Worm (Caenorhabditis elegans): Measurements from ENCODE around the gene mesp-1.

The mesp-1 gene

ce11 chrIV:8534189-8534588 lies 35.1 kb downstream of the mesp-1 start:
- TF ChIP-seq unc-62 (GFP tag; optimal IDR thresholded peaks at IDR 0.05) = no peak
- peak; percentile 25 for TF ChIP-seq fos-1 (tag; optimal IDR thresholded peaks at IDR 0.05)
- TF ChIP-seq nhr-25 (tag; optimal IDR thresholded peaks at IDR 0.05) = no peak
- TF ChIP-seq sma-9 (GFP tag; optimal IDR thresholded peaks at IDR 0.05) = no peak
- no peak for TF ChIP-seq sma-9 (tag; optimal IDR thresholded peaks at IDR 0.05)
- no peak for TF ChIP-seq lsy-2 (tag; optimal IDR thresholded peaks at IDR 0.05)
- TF ChIP-seq nhr-23 (tag; optimal IDR thresholded peaks at IDR 0.05) = no peak

- TF ChIP-seq elt-3 (tag; optimal IDR thresholded peaks at IDR 0.05) (no peak), nhr-12 (tag; optimal IDR thresholded peaks at IDR 0.05) (no peak), nhr-237 (tag; optimal IDR thresholded peaks at IDR 0.05) (no peak), lin-13 (GFP tag; optimal IDR thresholded peaks at IDR 0.05) (peak; percentile 40), C34F6.9 (tag; optimal IDR thresholded peaks at IDR 0.05) (peak; percentile 0), aly-2 (tag; optimal IDR thresholded peaks at IDR 0.05) (no peak), ceh-16 (tag; optimal IDR thresholded peaks at IDR 0.05) (no peak), skn-1 (tag; optimal IDR thresholded peaks at IDR 0.05) (no peak), dmd-4 (tag; optimal IDR thresholded peaks at IDR 0.05) (no peak), nhr-23 (tag; optimal IDR thresholded peaks at IDR 0.05) (no peak), nhr-6 (tag; optimal IDR thresholded peaks at IDR 0.05) (peak; percentile 34), nhr-129 (tag; optimal IDR thresholded peaks at IDR 0.05) (peak; percentile 80), lsy-2 (tag; optimal IDR thresholded peaks at IDR 0.05) (peak in 1 of 2 experiments; percentile 75), F13H6.1 (tag; optimal IDR thresholded peaks at IDR 0.05) (peak; percentile 68), R02D3.7 (tag; optimal IDR thresholded peaks at IDR 0.05) (no peak), crh-2 (tag; optimal IDR thresholded peaks at IDR 0.05) (peak; percentile 72), peb-1 (tag; optimal IDR thresholded peaks at IDR 0.05) (no peak), snpc-4 (tag; optimal IDR thresholded peaks at IDR 0.05) (peak; percentile 21), sma-9 (GFP tag; optimal IDR thresholded peaks at IDR 0.05) (peak; percentile 86), sma-9 (tag; optimal IDR thresholded peaks at IDR 0.05) (no peak), nhr-77 (tag; optimal IDR thresholded peaks at IDR 0.05) (no peak), elt-1 (tag; optimal IDR thresholded peaks at IDR 0.05) (no peak), mdl-1 (tag; optimal IDR thresholded peaks at IDR 0.05) (peak; percentile 36 to 69), ztf-4 (tag; optimal IDR thresholded peaks at IDR 0.05) (no peak), ZK546.5 (tag; optimal IDR thresholded peaks at IDR 0.05) (no peak), zag-1 (tag; optimal IDR thresholded peaks at IDR 0.05) (no peak), unc-55 (GFP tag; optimal IDR thresholded peaks at IDR 0.05) (no peak), lin-11 (tag; optimal IDR thresholded peaks at IDR 0.05) (no peak), nhr-10 (tag; optimal IDR thresholded peaks at IDR 0.05) (no peak), nhr-11 (tag; optimal IDR thresholded peaks at IDR 0.05) (no peak), sma-3 (GFP tag; optimal IDR thresholded peaks at IDR 0.05) (peak; percentile 76), ama-1 (optimal IDR thresholded peaks at IDR 0.05) (peak; percentile 80), ceh-82 (tag; optimal IDR thresholded peaks at IDR 0.05) (no peak), unc-39 (tag; optimal IDR thresholded peaks at IDR 0.05) (no peak), ztf-11 (tag; optimal IDR thresholded peaks at IDR 0.05) (no peak), gmeb-1 (tag; optimal IDR thresholded peaks at IDR 0.05) (no peak), mab-5 (tag; optimal IDR thresholded peaks at IDR 0.05) (no peak), Y55F3AM.14 (GFP tag; optimal IDR thresholded peaks at IDR 0.05) (peak; percentile 43), unc-62 (GFP tag; optimal IDR thresholded peaks at IDR 0.05) (no peak), egl-27 (tag; optimal IDR thresholded peaks at IDR 0.05) (no peak), alr-1 (tag; optimal IDR thresholded peaks at IDR 0.05) (no peak), nhr-25 (tag; optimal IDR thresholded peaks at IDR 0.05) (peak; percentile 67), mbf-1 (tag; optimal IDR thresholded peaks at IDR 0.05) (no peak), sem-4 (tag; optimal IDR thresholded peaks at IDR 0.05) (no peak), nhr-21 (tag; optimal IDR thresholded peaks at IDR 0.05) (peak; percentile 62), lin-39 (tag; optimal IDR thresholded peaks at IDR 0.05) (no peak), blmp-1 (tag; optimal IDR thresholded peaks at IDR 0.05; ENCODE audit: insufficient read depth) (peak; percentile 76), ztf-1 (GFP tag; conservative IDR thresholded peaks at IDR 0.05) (no peak), fos-1 (tag; optimal IDR thresholded peaks at IDR 0.05) (peak; percentile 75)
Measured at ce11 chrIV:8534997-8535414, 35.9 kb downstream of the mesp-1 start.
